Worm (Caenorhabditis elegans) whole organism, late embryonic: ENCODE measurements around the gene R03H10.11.

Source experiments
- ama-1 ChIP-seq: fragments of 150-350 bp; optimal IDR thresholded peaks from 2 replicates; lab custom pipeline; 2014
- elt-2 ChIP-seq: sonication (generic microtip); optimal IDR thresholded peaks from 2 replicates; lab custom pipeline; 2016; ENCODE audit warnings: missing genetic modification reagents, missing genetic modification characterization, missing compliant biosample characterization
- ets-4 ChIP-seq: sonication (generic microtip); optimal IDR thresholded peaks from 2 replicates; lab custom pipeline; 2016; ENCODE audit warnings: missing genetic modification characterization, missing compliant biosample characterization
- mec-3 ChIP-seq: sonication (generic microtip); optimal IDR thresholded peaks from 2 replicates; lab custom pipeline; 2016; ENCODE audit warnings: borderline replicate concordance, missing genetic modification characterization, missing compliant biosample characterization
- pha-2 ChIP-seq: sonication (generic microtip); optimal IDR thresholded peaks from 2 replicates; lab custom pipeline; 2017; ENCODE audit warnings: mild to moderate bottlenecking, missing genetic modification characterization, missing compliant biosample characterization
- sox-4 ChIP-seq: sonication (generic microtip); optimal IDR thresholded peaks from 2 replicates; lab custom pipeline; 2017; ENCODE audit warnings: mild to moderate bottlenecking, missing genetic modification characterization, inconsistent platforms, missing compliant biosample characterization
- tbx-2 ChIP-seq: sonication (generic microtip); optimal IDR thresholded peaks from 2 replicates; lab custom pipeline; 2016; ENCODE audit warnings: missing genetic modification characterization, missing compliant biosample characterization

ce11 chrII:4159570-4159969, 22.9 kb upstream of the R03H10.11 start:
- no peak for TF ChIP-seq ama-1 (lab: Kevin White, UChicago)
- no peak for TF ChIP-seq pha-2 (tag; lab: Kevin White, UChicago)
- TF ChIP-seq sox-4 (tag; lab: Kevin White, UChicago): no peak
- TF ChIP-seq elt-2 (tag; lab: Kevin White, UChicago): no peak
- TF ChIP-seq ets-4 (tag; lab: Kevin White, UChicago): no peak
- no peak for TF ChIP-seq tbx-2
- TF ChIP-seq mec-3 (tag; lab: Kevin White, UChicago): no peak
